Fruit fly (Drosophila melanogaster) whole organism, embryonic: ENCODE data around the gene moon.
A peak's percentile ranks its signal among the peaks of the same experiment; 100 is the strongest.

Experiments
- CG10267 ChIP-seq: fragments of 200-800 bp; sonication (Bioruptor generic); optimal IDR thresholded peaks from 2 replicates; lab custom pipeline; 2018; ENCODE audit warnings: missing biosample characterization, mild to moderate bottlenecking, missing genetic modification characterization, moderate library complexity
- CG10654 ChIP-seq: fragments of 200-800 bp; sonication (Bioruptor generic); optimal IDR thresholded peaks from 2 replicates; lab custom pipeline; 2016; ENCODE audit warnings: missing biosample characterization, missing genetic modification characterization
- CG14667 ChIP-seq: fragments of 200-800 bp; sonication (Bioruptor generic); IDR thresholded peaks from 2 replicates; pipeline ENCODE4 v1.3.6; 2022; ENCODE audit warnings: missing biosample characterization, missing genetic modification characterization
- CG17612 ChIP-seq: fragments of 200-800 bp; sonication (Bioruptor generic); IDR thresholded peaks from 2 replicates; pipeline ENCODE4 v1.3.6; 2022; ENCODE audit warnings: missing biosample characterization, missing genetic modification characterization
- CG1832 ChIP-seq: fragments of 200-800 bp; sonication (Bioruptor generic); optimal IDR thresholded peaks from 2 replicates; lab custom pipeline; 2017; ENCODE audit warnings: missing biosample characterization, mild to moderate bottlenecking, missing genetic modification characterization, inconsistent platforms
- CG3281 ChIP-seq: fragments of 200-800 bp; sonication (Bioruptor generic); optimal IDR thresholded peaks from 3 replicates; lab custom pipeline; 2017; ENCODE audit warnings: missing biosample characterization, mild to moderate bottlenecking, missing genetic modification characterization
- CG3407 ChIP-seq: fragments of 200-800 bp; sonication (Bioruptor generic); optimal IDR thresholded peaks from 2 replicates; lab custom pipeline; 2018; ENCODE audit warnings: missing biosample characterization, mild to moderate bottlenecking, missing genetic modification characterization
- CG3726 ChIP-seq: fragments of 200-800 bp; sonication (Bioruptor generic); IDR thresholded peaks from 3 replicates; pipeline ENCODE4, ENCODE4 v1.3.6; 2022; ENCODE audit warnings: missing biosample characterization, missing genetic modification characterization
- CG4854 ChIP-seq: fragments of 200-800 bp; sonication (Bioruptor generic); optimal IDR thresholded peaks from 2 replicates; lab custom pipeline; 2016; ENCODE audit warnings: missing biosample characterization, missing genetic modification characterization, inconsistent platforms
- CG7839 ChIP-seq: fragments of 200-800 bp; sonication (Bioruptor generic); optimal IDR thresholded peaks from 3 replicates; lab custom pipeline; 2018; ENCODE audit warnings: missing biosample characterization, mild to moderate bottlenecking, missing genetic modification characterization, moderate library complexity
- CG8281 ChIP-seq: fragments of 200-800 bp; sonication (Bioruptor generic); optimal IDR thresholded peaks from 2 replicates; lab custom pipeline; 2018; ENCODE audit warnings: missing biosample characterization, mild to moderate bottlenecking, missing genetic modification characterization, moderate library complexity
- CG8290 ChIP-seq, 3 experiments: fragments of 200-800 bp; sonication (Bioruptor generic); optimal IDR thresholded peaks; 2 replicates each; lab custom pipeline; 2016 to 2019; ENCODE audit warnings: missing biosample characterization in 3 of 3, missing genetic modification characterization in 3 of 3, mild to moderate bottlenecking in 2 of 3, moderate library complexity in 1 of 3
- CG8924 ChIP-seq: fragments of 200-800 bp; optimal IDR thresholded peaks from 3 replicates; lab custom pipeline; 2019; ENCODE audit warnings: missing biosample characterization, mild to moderate bottlenecking, missing genetic modification characterization, moderate library complexity
- CrebB ChIP-seq: fragments of 200-800 bp; sonication (Bioruptor generic); optimal IDR thresholded peaks from 3 replicates; lab custom pipeline; 2018; ENCODE audit warnings: missing biosample characterization, mild to moderate bottlenecking, missing genetic modification characterization
- Deaf1 ChIP-seq: fragments of 200-800 bp; optimal IDR thresholded peaks from 3 replicates; lab custom pipeline; 2019; ENCODE audit warnings: missing biosample characterization, mild to moderate bottlenecking, missing genetic modification characterization, moderate library complexity
- Dref ChIP-seq: fragments of 200-800 bp; sonication (Bioruptor generic); IDR thresholded peaks from 2 replicates; pipeline ENCODE4 v1.3.6; 2022; ENCODE audit warnings: missing biosample characterization, missing genetic modification characterization
- E2f2 ChIP-seq: fragments of 200-800 bp; sonication (Bioruptor generic); IDR thresholded peaks from 2 replicates; pipeline ENCODE4 v1.3.6; 2022; ENCODE audit warnings: missing biosample characterization, missing genetic modification characterization
- H15 ChIP-seq: fragments of 200-800 bp; sonication (Bioruptor generic); IDR thresholded peaks from 3 replicates; pipeline ENCODE4 v1.3.6; 2022; ENCODE audit warnings: missing biosample characterization, missing genetic modification characterization
- Hmx ChIP-seq: fragments of 200-800 bp; sonication (Bioruptor generic); optimal IDR thresholded peaks from 2 replicates; lab custom pipeline; 2016; ENCODE audit warnings: missing biosample characterization, missing genetic modification characterization
- MTF-1 ChIP-seq: fragments of 200-800 bp; sonication (Bioruptor generic); optimal IDR thresholded peaks from 2 replicates; lab custom pipeline; 2018; ENCODE audit warnings: missing biosample characterization, mild to moderate bottlenecking, missing genetic modification characterization, borderline replicate concordance
- Meics ChIP-seq: fragments of 200-800 bp; sonication (Bioruptor generic); optimal IDR thresholded peaks from 2 replicates; lab custom pipeline; 2017; ENCODE audit warnings: missing biosample characterization, mild to moderate bottlenecking, missing genetic modification characterization
- Nf-YC ChIP-seq: fragments of 200-800 bp; optimal IDR thresholded peaks from 3 replicates; lab custom pipeline; 2019; ENCODE audit warnings: missing biosample characterization, mild to moderate bottlenecking, missing genetic modification characterization, moderate library complexity
- Rfx ChIP-seq: fragments of 200-800 bp; sonication (Bioruptor generic); IDR thresholded peaks from 2 replicates; pipeline ENCODE4 v1.3.6; 2022; ENCODE audit warnings: missing biosample characterization, missing genetic modification characterization
- Stat92E ChIP-seq, 3 experiments: fragments of >200 bp in 2 of 3; fragments of 200-800 bp in 1 of 3; sonication (Bioruptor generic) in 1 of 3; optimal IDR thresholded peaks; 2 replicates each; lab custom pipeline; 2017 to 2019; ENCODE audit warnings: missing biosample characterization in 3 of 3, missing genetic modification characterization in 3 of 3, mild to moderate bottlenecking in 1 of 3, moderate library complexity in 1 of 3
- bab2 ChIP-seq: fragments of 200-800 bp; sonication (Bioruptor generic); optimal IDR thresholded peaks from 2 replicates; lab custom pipeline; 2016; ENCODE audit warnings: missing biosample characterization, missing genetic modification characterization
- bsh ChIP-seq, 2 experiments: fragments of 200-800 bp; sonication (Bioruptor generic); optimal IDR thresholded peaks; 2 replicates each; lab custom pipeline; 2017 to 2018; ENCODE audit warnings: mild to moderate bottlenecking in 2 of 2, missing biosample characterization in 2 of 2, missing genetic modification characterization in 2 of 2, moderate library complexity in 1 of 2
- eve ChIP-seq, 2 experiments: fragments of >200 bp; optimal IDR thresholded peaks; 2 replicates each; lab custom pipeline; 2017; ENCODE audit warnings: missing biosample characterization in 2 of 2, missing genetic modification characterization in 2 of 2
- fd64A ChIP-seq: fragments of 200-800 bp; sonication (Bioruptor generic); optimal IDR thresholded peaks from 3 replicates; lab custom pipeline; 2018; ENCODE audit warnings: missing biosample characterization, mild to moderate bottlenecking, missing genetic modification characterization
- fru ChIP-seq: fragments of >200 bp; optimal IDR thresholded peaks from 2 replicates; lab custom pipeline; 2017
- gro ChIP-seq: fragments of 200-800 bp; sonication (Bioruptor generic); optimal IDR thresholded peaks from 2 replicates; lab custom pipeline; 2016; ENCODE audit warnings: missing biosample characterization, missing genetic modification characterization
- nerfin-2 ChIP-seq: fragments of 200-800 bp; sonication (Bioruptor generic); IDR thresholded peaks from 2 replicates; pipeline ENCODE4 v1.3.6; 2022; ENCODE audit warnings: missing biosample characterization, missing genetic modification characterization; ENCODE audit not compliant: partially characterized antibody
- otp ChIP-seq: fragments of 200-800 bp; sonication (Bioruptor generic); IDR thresholded peaks from 3 replicates; pipeline ENCODE4, ENCODE4 v1.3.6; 2022; ENCODE audit warnings: missing biosample characterization, missing genetic modification characterization
- pan ChIP-seq, 4 experiments: fragments of >200 bp in 3 of 4; fragments of 200-800 bp in 1 of 4; sonication (Bioruptor generic) in 1 of 4; optimal IDR thresholded peaks in 3 of 4; IDR thresholded peaks in 1 of 4; 2 replicates each; pipeline versions ENCODE4 v1.3.6 to Lab custom; 2017 to 2022; ENCODE audit warnings: missing biosample characterization in 2 of 4, missing genetic modification characterization in 2 of 4, mixed read lengths in 1 of 4
- pho ChIP-seq: fragments of 200-800 bp; sonication (Bioruptor generic); optimal IDR thresholded peaks from 2 replicates; lab custom pipeline; 2016; ENCODE audit warnings: missing biosample characterization, missing genetic modification characterization
- row ChIP-seq: fragments of 200-800 bp; sonication (Bioruptor generic); IDR thresholded peaks from 3 replicates; pipeline ENCODE4 v1.3.6; 2022; ENCODE audit warnings: missing biosample characterization, missing genetic modification characterization
- shn ChIP-seq: fragments of 200-800 bp; sonication (Bioruptor generic); optimal IDR thresholded peaks from 3 replicates; lab custom pipeline; 2016; ENCODE audit warnings: missing biosample characterization, missing genetic modification characterization
- sima ChIP-seq: fragments of 200-800 bp; sonication (Bioruptor generic); optimal IDR thresholded peaks from 2 replicates; lab custom pipeline; 2016; ENCODE audit warnings: missing biosample characterization, missing genetic modification characterization
- tll ChIP-seq, 2 experiments: fragments of 200-800 bp in 1 of 2; fragments of >200 bp in 1 of 2; sonication (Bioruptor generic) in 1 of 2; optimal IDR thresholded peaks; 2 replicates each; lab custom pipeline; 2017 to 2019; ENCODE audit warnings: missing biosample characterization in 2 of 2, missing genetic modification characterization in 2 of 2, mild to moderate bottlenecking in 1 of 2, moderate library complexity in 1 of 2
- tup ChIP-seq: fragments of 200-800 bp; sonication (Bioruptor generic); optimal IDR thresholded peaks from 2 replicates; lab custom pipeline; 2016; ENCODE audit warnings: missing biosample characterization, mild to moderate bottlenecking, missing genetic modification characterization, moderate library complexity
- wor ChIP-seq: fragments of 200-800 bp; sonication (Bioruptor generic); IDR thresholded peaks from 2 replicates; pipeline ENCODE4 v1.3.6; 2022; ENCODE audit warnings: missing biosample characterization, missing genetic modification characterization
- zen2 ChIP-seq: fragments of 200-800 bp; sonication (Bioruptor generic); IDR thresholded peaks from 3 replicates; pipeline ENCODE4 v1.3.6; 2022; ENCODE audit warnings: missing biosample characterization, missing genetic modification characterization; ENCODE audit not compliant: partially characterized antibody
- zfh1 ChIP-seq: fragments of 200-800 bp; sonication (Bioruptor generic); IDR thresholded peaks from 3 replicates; pipeline ENCODE4 v1.3.6; 2022; ENCODE audit warnings: missing biosample characterization, missing genetic modification characterization

Gene moon

DNA sequence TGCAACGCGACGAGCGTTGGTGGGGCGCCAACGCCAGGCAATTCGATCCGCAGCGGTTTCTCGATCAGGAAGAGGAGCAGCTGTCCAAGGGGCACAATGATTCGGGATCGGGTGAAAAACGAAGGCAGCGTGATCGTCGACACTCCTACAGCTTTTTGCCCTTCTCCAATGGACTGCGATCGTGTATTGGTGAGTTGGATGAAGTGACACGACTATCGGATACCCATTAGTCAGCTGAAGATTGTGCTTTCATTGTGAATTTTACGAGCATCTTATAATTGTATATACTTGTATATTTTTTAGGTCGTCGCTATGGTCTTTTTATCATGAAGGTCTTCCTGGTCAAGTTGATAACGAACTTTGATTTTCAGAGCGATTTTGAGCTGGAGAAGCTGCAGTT, 37.9 kb downstream of the moon start (continued):
- no peak for TF ChIP-seq fru (lab: Kevin White, UChicago)

DNA sequence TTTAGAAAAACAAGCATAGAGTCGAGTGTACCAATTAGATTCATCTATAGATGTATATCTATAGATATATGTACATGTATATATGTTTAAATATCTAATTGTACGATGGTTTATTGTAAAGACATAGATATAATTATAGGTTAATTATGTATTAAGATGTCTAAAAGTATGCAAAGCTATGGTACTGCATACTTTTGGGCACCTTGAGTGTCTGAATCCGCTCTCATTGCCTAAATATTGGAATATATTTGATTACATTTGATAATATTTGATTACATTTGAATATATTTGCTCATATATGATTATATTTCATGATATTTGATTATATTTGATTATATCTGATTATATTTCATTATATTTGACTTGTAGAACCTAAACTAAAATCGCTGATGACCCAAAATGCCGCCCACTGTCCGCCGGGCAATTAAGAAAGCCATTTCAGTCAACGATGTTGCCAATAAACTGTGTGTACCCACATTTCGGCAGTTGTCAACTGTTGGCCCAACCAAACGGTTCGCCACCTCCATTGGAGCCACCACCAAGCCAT, 40.4 kb downstream of the moon start, which contains the start of gene Cyp318a1:
Cyp318a1 (plus strand) TSS at position 497 of the 547 bp plus-strand sequence.
- peak; percentile 78 for TF ChIP-seq CG8290 (GFP tag; optimal IDR thresholded peaks at IDR 0.05; lab: Kevin White, UChicago)
- peak in 1 of 2 experiments; percentile 84 for TF ChIP-seq CG8290 (tag; optimal IDR thresholded peaks at IDR 0.05; lab: Kevin White, UChicago)
- peak; percentile 65; the same call in 1 of the 2 replicates for TF ChIP-seq CG17612 (GFP tag; lab: Robert Waterston, UW)
- no peak for TF ChIP-seq nerfin-2 (GFP tag; lab: Robert Waterston, UW)

DNA sequence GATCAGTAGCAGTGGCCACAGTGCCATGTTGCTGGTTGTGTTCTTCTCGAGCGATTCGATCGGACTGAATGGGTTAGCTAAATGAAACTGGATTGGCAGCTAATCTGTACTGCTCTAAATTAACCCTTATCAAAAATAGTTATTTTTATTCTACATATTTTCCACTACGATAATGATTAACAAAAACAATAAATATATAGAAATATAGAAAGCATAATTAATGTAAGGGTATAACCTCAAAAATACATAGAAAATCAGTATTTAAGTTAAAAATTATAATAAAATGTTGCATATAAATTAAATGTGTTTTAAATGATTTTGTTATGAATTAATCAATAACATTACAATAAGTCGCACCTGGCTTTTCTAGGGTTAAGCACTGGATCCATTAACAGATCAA, 41.2 kb downstream of the moon start, which contains the start of gene Cyp311a1:
Cyp311a1 (minus strand) TSS at position 66 of the 400 bp plus-strand sequence.
- TF ChIP-seq row (GFP tag; lab: Robert Waterston, UW), result peak; percentile 17; the same call in 1 of the 3 replicates
- no peak for TF ChIP-seq tll (GFP tag; optimal IDR thresholded peaks at IDR 0.05; lab: Kevin White, UChicago)

DNA sequence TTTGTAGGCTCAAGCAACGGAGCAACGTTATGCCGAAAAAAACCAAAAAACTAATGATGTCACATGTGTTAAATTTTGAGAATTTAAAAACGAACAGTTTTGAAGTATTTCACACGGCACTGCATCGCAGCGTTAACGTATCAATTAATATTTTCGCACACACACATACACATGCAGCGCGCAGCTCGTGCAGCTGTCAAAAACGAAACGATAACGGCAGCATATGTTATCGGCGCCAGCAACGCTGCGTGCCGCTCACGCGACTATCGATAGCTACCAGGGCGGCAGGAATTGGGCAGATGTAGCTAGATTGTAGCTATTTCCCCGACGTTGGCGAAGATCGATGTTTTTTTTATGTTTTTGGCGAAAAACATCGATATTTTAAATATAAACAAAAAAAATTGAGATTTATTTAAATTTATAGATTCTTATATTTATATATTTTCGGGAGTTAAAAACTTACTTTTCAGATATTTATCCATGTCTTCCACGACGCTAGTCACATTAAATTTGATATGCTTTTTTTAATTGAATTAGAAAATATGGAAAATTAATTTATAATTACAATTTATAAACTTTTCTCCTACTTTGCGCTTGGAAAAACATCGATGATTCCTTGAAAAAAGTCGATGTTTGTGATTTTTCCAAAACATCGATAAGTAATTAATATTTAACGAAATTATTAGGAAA, 43.6 kb downstream of the moon start, which contains the start of gene Usp7:
Usp7 (minus strand) TSS at position 208 of the 690 bp plus-strand sequence.
- TF ChIP-seq bab2 (no peak), CG4854 (GFP tag; lab: Kevin White, UChicago) (no peak), tup (GFP tag; lab: Kevin White, UChicago) (no peak), Stat92E (GFP tag; optimal IDR thresholded peaks at IDR 0.05; lab: Kevin White, UChicago) (no peak), CG10267 (tag; lab: Kevin White, UChicago) (peak; percentile 50), shn (GFP tag; lab: Kevin White, UChicago) (no peak), sima (GFP tag; lab: Kevin White, UChicago) (no peak), CG1832 (GFP tag; lab: Kevin White, UChicago) (no peak), CG3281 (no peak), Meics (GFP tag; lab: Kevin White, UChicago) (no peak), wor (no peak), pho (GFP tag; lab: Kevin White, UChicago) (no peak), Dref (peak; percentile 98), CG3407 (GFP tag; lab: Kevin White, UChicago) (no peak), Hmx (GFP tag; lab: Kevin White, UChicago) (no peak), CG8924 (tag; lab: Kevin White, UChicago) (peak; percentile 29), CG8281 (tag; lab: Kevin White, UChicago) (no peak), Deaf1 (tag; lab: Kevin White, UChicago) (no peak), CG3726 (GFP tag; lab: Robert Waterston, UW) (no peak), Nf-YC (tag; lab: Kevin White, UChicago) (peak; percentile 25), fd64A (GFP tag; lab: Kevin White, UChicago) (no peak), H15 (no peak), otp (GFP tag; lab: Robert Waterston, UW) (no peak), CG14667 (GFP tag; lab: Robert Waterston, UW) (no peak), zen2 (peak; percentile 81), Rfx (peak; percentile 62), E2f2 (GFP tag; lab: Robert Waterston, UW) (peak; percentile 73), CrebB (tag; lab: Kevin White, UChicago) (no peak), MTF-1 (peak; percentile 49), CG10654 (GFP tag; lab: Kevin White, UChicago) (no peak), zfh1 (GFP tag; lab: Robert Waterston, UW) (no peak), eve (GFP tag; optimal IDR thresholded peaks at IDR 0.05; lab: Kevin White, UChicago) (no peak), pan (optimal IDR thresholded peaks at IDR 0.05; lab: Kevin White, UChicago) (no peak), pan (GFP tag; optimal IDR thresholded peaks at IDR 0.05 in 1 of 2, IDR thresholded peaks at IDR 0.05 in 1 of 2) (no peak), gro (GFP tag; lab: Kevin White, UChicago) (no peak), CG7839 (no peak), bsh (GFP tag; optimal IDR thresholded peaks at IDR 0.05; lab: Kevin White, UChicago) (no peak)
